Worm (Caenorhabditis elegans) whole organism, young adult: ENCODE data around the gene col-108.

Experiments used
- C06A6.2 ChIP-seq: fragments of 200-800 bp; sonication (Bioruptor generic); conservative IDR thresholded peaks from 2 replicates; pipeline ENCODE4 v1.3.6; 2022; ENCODE audit warnings: missing genetic modification characterization, missing compliant biosample characterization
- F49E8.2 ChIP-seq: sonication (generic microtip); optimal IDR thresholded peaks from 3 replicates; lab custom pipeline; 2017; ENCODE audit warnings: missing genetic modification characterization, mild to moderate bottlenecking, missing compliant biosample characterization, antibody characterized with exemption, moderate library complexity; ENCODE audit not compliant: insufficient read depth
- F57C9.4 ChIP-seq: sonication (generic microtip); optimal IDR thresholded peaks from 2 replicates; lab custom pipeline; 2017; ENCODE audit warnings: mild to moderate bottlenecking, missing genetic modification characterization, missing compliant biosample characterization
- K11D2.4 ChIP-seq: fragments of 200-800 bp; sonication (Bioruptor generic); IDR thresholded peaks from 2 replicates; pipeline ENCODE4 v1.3.6; 2022; ENCODE audit warnings: missing genetic modification reagents, missing genetic modification characterization, missing compliant biosample characterization
- K12H6.12 ChIP-seq: fragments of 200-800 bp; sonication (Bioruptor generic); optimal IDR thresholded peaks from 2 replicates; lab custom pipeline; 2018; ENCODE audit warnings: mild to moderate bottlenecking, missing genetic modification characterization, missing compliant biosample characterization
- Y53G8AR.9 ChIP-seq: fragments of 200-800 bp; sonication (Bioruptor generic); conservative IDR thresholded peaks from 2 replicates; pipeline ENCODE4 v1.3.6; 2022; ENCODE audit warnings: missing genetic modification reagents, missing genetic modification characterization, missing compliant biosample characterization
- atf-7 ChIP-seq: sonication (generic microtip); optimal IDR thresholded peaks from 2 replicates; lab custom pipeline; 2017; ENCODE audit warnings: mild to moderate bottlenecking, missing genetic modification characterization, missing compliant biosample characterization
- attf-3 ChIP-seq: fragments of 200-800 bp; sonication (Bioruptor generic); conservative IDR thresholded peaks from 2 replicates; pipeline ENCODE4 v1.3.6; 2022; ENCODE audit warnings: missing genetic modification reagents, missing genetic modification characterization, missing compliant biosample characterization
- bed-1 ChIP-seq: fragments of 200-800 bp; sonication (Bioruptor generic); IDR thresholded peaks from 2 replicates; pipeline ENCODE4 v1.3.6; 2022; ENCODE audit warnings: missing genetic modification reagents, missing genetic modification characterization, missing compliant biosample characterization
- cebp-1 ChIP-seq, 2 experiments: fragments of 200-800 bp in 1 of 2; sonication (Bioruptor generic) in 1 of 2; sonication (generic microtip) in 1 of 2; IDR thresholded peaks in 1 of 2; optimal IDR thresholded peaks in 1 of 2; 2 replicates each; pipeline versions ENCODE4 v1.3.6 to Lab custom; 2017 to 2022; ENCODE audit warnings: missing compliant biosample characterization in 2 of 2, missing genetic modification characterization in 2 of 2, mild to moderate bottlenecking in 1 of 2, missing genetic modification reagents in 1 of 2, moderate library complexity in 1 of 2
- ceh-27 ChIP-seq: fragments of 200-800 bp; sonication (Bioruptor generic); optimal IDR thresholded peaks from 2 replicates; lab custom pipeline; 2018; ENCODE audit warnings: mild to moderate bottlenecking, missing genetic modification characterization, moderate library complexity, missing compliant biosample characterization
- ceh-58 ChIP-seq: fragments of 200-800 bp; sonication (Bioruptor generic); IDR thresholded peaks from 2 replicates; pipeline ENCODE4 v1.3.6; 2022; ENCODE audit warnings: missing genetic modification characterization, missing compliant biosample characterization
- ceh-79 ChIP-seq: sonication (generic microtip); optimal IDR thresholded peaks from 2 replicates; lab custom pipeline; 2017; ENCODE audit warnings: mild to moderate bottlenecking, missing genetic modification characterization, missing compliant biosample characterization
- ceh-91 ChIP-seq: fragments of 200-800 bp; sonication (Bioruptor generic); IDR thresholded peaks from 2 replicates; pipeline ENCODE4 v1.3.6; 2022; ENCODE audit warnings: missing genetic modification reagents, missing genetic modification characterization, missing compliant biosample characterization
- die-1 ChIP-seq: sonication (generic microtip); optimal IDR thresholded peaks from 2 replicates; lab custom pipeline; 2016; ENCODE audit warnings: missing genotype, mild to moderate bottlenecking, missing genetic modification characterization, missing compliant biosample characterization
- dox-1 ChIP-seq: fragments of 200-800 bp; sonication (Bioruptor generic); IDR thresholded peaks from 2 replicates; pipeline ENCODE4 v1.3.6; 2022; ENCODE audit warnings: missing genetic modification reagents, missing genetic modification characterization, missing compliant biosample characterization
- egl-18 ChIP-seq: fragments of 200-800 bp; sonication (Bioruptor generic); IDR thresholded peaks from 2 replicates; pipeline ENCODE4 v1.3.6; 2022; ENCODE audit warnings: missing genetic modification reagents, missing genetic modification characterization, missing compliant biosample characterization
- egl-44 ChIP-seq: fragments of 200-800 bp; sonication (Bioruptor generic); IDR thresholded peaks from 2 replicates; pipeline ENCODE4 v1.3.6; 2022; ENCODE audit warnings: missing genetic modification reagents, missing genetic modification characterization, missing compliant biosample characterization
- egrh-3 ChIP-seq: fragments of 200-800 bp; sonication (Bioruptor generic); IDR thresholded peaks from 2 replicates; pipeline ENCODE4 v1.3.6; 2022; ENCODE audit warnings: missing genetic modification reagents, missing genetic modification characterization, missing compliant biosample characterization
- hlh-26 ChIP-seq: fragments of 200-800 bp; sonication (Bioruptor generic); conservative IDR thresholded peaks from 2 replicates; pipeline ENCODE4 v1.3.6; 2022; ENCODE audit warnings: missing genetic modification reagents, missing genetic modification characterization, missing compliant biosample characterization
- let-526 ChIP-seq: fragments of 200-800 bp; sonication (Bioruptor generic); IDR thresholded peaks from 2 replicates; pipeline ENCODE4 v1.3.6; 2022; ENCODE audit warnings: missing genetic modification reagents, missing genetic modification characterization, missing compliant biosample characterization
- lin-26 ChIP-seq: fragments of 200-800 bp; sonication (Bioruptor generic); IDR thresholded peaks from 2 replicates; pipeline ENCODE4 v1.3.6; 2022; ENCODE audit warnings: missing genetic modification reagents, missing genetic modification characterization, missing compliant biosample characterization
- lin-40 ChIP-seq: sonication (generic microtip); optimal IDR thresholded peaks from 2 replicates; lab custom pipeline; 2016; ENCODE audit warnings: missing genetic modification characterization, mild to moderate bottlenecking, missing compliant biosample characterization, missing genotype, missing genetic modification reagents
- mcd-1 ChIP-seq: fragments of 200-800 bp; sonication (Bioruptor generic); IDR thresholded peaks from 2 replicates; pipeline ENCODE4 v1.3.6; 2022; ENCODE audit warnings: missing genetic modification reagents, missing genetic modification characterization, missing compliant biosample characterization
- mes-4 ChIP-seq: sonication (generic microtip); optimal IDR thresholded peaks from 2 replicates; lab custom pipeline; 2016; ENCODE audit warnings: missing genotype, missing genetic modification characterization, missing compliant biosample characterization
- nfya-2 ChIP-seq: fragments of 200-800 bp; sonication (Bioruptor generic); IDR thresholded peaks from 2 replicates; pipeline ENCODE4 v1.3.6; 2022; ENCODE audit warnings: missing genetic modification reagents, missing genetic modification characterization, missing compliant biosample characterization
- pbrm-1 ChIP-seq: fragments of 200-800 bp; sonication (Bioruptor generic); IDR thresholded peaks from 2 replicates; pipeline ENCODE4 v1.3.6; 2022; ENCODE audit warnings: missing genetic modification reagents, missing genetic modification characterization, missing compliant biosample characterization
- sdz-38 ChIP-seq: sonication (generic microtip); optimal IDR thresholded peaks from 2 replicates; lab custom pipeline; 2016; ENCODE audit warnings: missing genotype, missing genetic modification characterization, missing compliant biosample characterization
- sea-2 ChIP-seq: fragments of 200-800 bp; sonication (Bioruptor generic); IDR thresholded peaks from 2 replicates; pipeline ENCODE4 v1.3.6; 2022; ENCODE audit warnings: missing genetic modification characterization, missing compliant biosample characterization
- snpc-1.3 ChIP-seq: sonication (generic microtip); optimal IDR thresholded peaks from 2 replicates; lab custom pipeline; 2017; ENCODE audit warnings: missing genetic modification characterization, mild to moderate bottlenecking, missing compliant biosample characterization, antibody characterized with exemption, moderate library complexity, missing genotype, missing genetic modification reagents; ENCODE audit not compliant: insufficient read depth
- zfh-2 ChIP-seq: fragments of 200-800 bp; sonication (Bioruptor generic); conservative IDR thresholded peaks from 2 replicates; pipeline ENCODE4 v1.3.6; 2022; ENCODE audit warnings: missing genetic modification reagents, missing genetic modification characterization, missing compliant biosample characterization
- ztf-26 ChIP-seq: sonication (generic microtip); optimal IDR thresholded peaks from 2 replicates; lab custom pipeline; 2017; ENCODE audit warnings: missing genetic modification characterization, missing compliant biosample characterization

col-108 gene

DNA sequence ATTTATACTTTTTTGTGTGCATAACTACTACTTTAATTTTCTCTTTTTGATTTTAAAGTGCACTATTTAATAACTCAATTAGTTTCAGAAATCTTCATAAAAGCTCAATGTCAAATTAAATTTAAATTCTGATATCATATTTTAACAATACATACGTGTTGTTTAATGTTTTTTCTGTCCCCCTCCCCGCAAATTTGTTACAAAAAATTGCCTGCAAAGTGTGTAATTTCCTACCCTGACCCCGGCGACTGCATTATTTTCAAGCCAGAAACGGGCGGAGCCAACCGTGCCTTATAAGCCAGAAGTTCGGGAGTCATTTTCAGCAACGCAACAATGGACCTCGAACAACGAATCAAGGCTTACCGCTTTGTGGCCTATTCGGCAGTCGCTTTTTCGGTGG, at the start of gene col-108:
col-108 (plus strand) TSS at position 301 of the 400 bp plus-strand sequence.
- no peak for TF ChIP-seq egl-44 (GFP tag; lab: Robert Waterston, UW)
- TF ChIP-seq, all 124 proteins: peak for 0

DNA sequence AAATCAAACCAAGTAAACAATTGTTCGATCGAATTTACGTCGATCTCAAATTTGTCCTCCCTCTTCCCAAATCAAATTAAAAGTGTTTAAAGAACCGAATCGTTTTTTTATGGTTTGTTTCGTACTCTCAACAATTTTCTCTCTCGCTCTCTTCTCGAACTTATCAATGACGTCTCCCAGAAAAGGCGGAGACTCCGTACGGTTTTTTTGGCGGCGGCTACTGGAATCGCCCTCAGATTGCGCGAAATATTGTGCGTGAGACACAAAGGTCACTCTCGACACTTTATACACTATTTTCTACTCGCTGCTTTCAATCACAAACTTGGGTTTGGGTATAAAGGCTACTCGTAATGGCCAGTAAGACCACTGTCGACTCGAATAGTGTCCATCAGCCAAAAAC, 47.9 kb upstream of the col-108 start, which contains the start of gene epic-2:
epic-2 (plus strand) TSS at position 317 of the 400 bp plus-strand sequence.
- TF ChIP-seq hlh-26 (GFP tag; lab: Robert Waterston, UW) (no peak), egl-18 (GFP tag; lab: Robert Waterston, UW) (no peak)
- TF ChIP-seq, all 124 proteins: peak for 0

DNA sequence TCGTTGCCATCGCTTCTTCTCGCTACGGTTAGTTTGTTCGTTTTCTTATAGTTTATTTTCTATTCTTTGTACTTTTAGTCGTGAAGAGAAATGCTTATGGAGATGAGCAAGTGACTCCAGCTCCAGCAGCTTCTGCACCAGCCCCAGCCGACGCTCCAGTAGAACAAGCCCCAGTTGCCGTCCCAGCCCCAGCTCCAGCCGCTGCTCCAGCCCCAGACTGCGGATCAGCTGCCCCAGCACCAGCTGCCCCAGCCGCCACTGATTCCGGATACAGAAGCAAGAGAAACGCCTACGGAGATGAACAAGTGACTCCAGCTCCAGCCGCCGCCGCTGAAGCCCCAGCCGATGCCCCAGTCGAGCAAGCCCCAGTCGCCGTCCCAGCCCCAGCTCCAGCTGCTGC, 47.5 kb upstream of the col-108 start:
- peak; percentile 20 for TF ChIP-seq lin-40 (tag; lab: Kevin White, UChicago)
- TF ChIP-seq mcd-1 (GFP tag; lab: Robert Waterston, UW), result peak; percentile 31; the same call in 1 of the 2 replicates
- peak; percentile 86 for TF ChIP-seq egrh-3 (GFP tag; lab: Robert Waterston, UW)
- TF ChIP-seq lin-26, result peak; percentile 31; the same call in 1 of the 2 replicates
- peak; percentile 65; the same call in 1 of the 2 replicates for TF ChIP-seq zfh-2

DNA sequence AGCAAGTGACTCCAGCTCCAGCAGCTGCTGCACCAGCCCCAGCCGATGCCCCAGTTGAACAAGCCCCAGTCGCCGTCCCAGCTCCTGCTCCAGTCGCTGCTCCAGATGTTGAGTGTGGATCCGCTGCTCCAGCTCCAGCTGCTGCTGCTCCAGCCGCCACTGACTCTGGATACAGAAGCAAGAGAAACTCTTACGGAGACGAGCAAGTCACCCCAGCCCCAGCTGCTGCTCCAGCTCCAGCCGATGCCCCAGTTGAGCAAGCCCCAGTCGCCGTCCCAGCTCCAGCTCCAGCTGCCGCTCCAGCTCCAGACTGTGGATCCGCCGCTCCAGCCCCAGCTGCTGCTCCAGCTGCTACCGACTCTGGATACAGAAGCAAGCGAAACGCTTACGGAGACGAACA, 46.8 kb upstream of the col-108 start:
- TF ChIP-seq let-526 (GFP tag; lab: Robert Waterston, UW) (0 out of 2 replicates have a peak, but pooled peaks have one; percentile 7), lin-26 (peak; percentile 66; the same call in 1 of the 2 replicates), mes-4 (tag; lab: Kevin White, UChicago) (no peak), egrh-3 (GFP tag; lab: Robert Waterston, UW) (peak; percentile 88), mcd-1 (GFP tag; lab: Robert Waterston, UW) (no peak), C06A6.2 (no peak), F57C9.4 (tag; lab: Kevin White, UChicago) (no peak), lin-40 (tag; lab: Kevin White, UChicago) (peak; percentile 79), die-1 (tag; lab: Kevin White, UChicago) (no peak), zfh-2 (peak; percentile 25; the same call in 1 of the 2 replicates), ceh-79 (tag; lab: Kevin White, UChicago) (no peak), cebp-1 (GFP tag; IDR thresholded peaks at IDR 0.05; lab: Robert Waterston, UW) (no peak), cebp-1 (tag; optimal IDR thresholded peaks at IDR 0.05; lab: Kevin White, UChicago) (no peak), sea-2 (GFP tag; lab: Robert Waterston, UW) (no peak)

DNA sequence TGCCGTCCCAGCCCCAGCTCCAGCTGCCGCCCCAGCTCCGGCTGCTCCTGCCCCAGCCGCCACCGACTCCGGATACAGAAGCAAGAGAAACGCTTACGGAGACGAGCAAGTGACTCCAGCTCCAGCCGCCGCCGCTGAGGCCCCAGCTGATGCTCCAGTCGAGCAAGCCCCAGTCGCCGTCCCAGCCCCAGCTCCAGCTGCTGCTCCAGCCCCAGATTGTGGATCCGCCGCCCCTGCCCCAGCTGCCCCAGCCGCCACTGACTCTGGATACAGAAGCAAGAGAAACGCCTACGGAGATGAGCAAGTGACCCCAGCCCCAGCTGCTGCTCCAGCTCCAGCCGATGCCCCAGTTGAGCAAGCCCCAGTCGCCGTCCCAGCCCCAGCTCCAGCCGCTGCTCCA, 45.9 kb upstream of the col-108 start:
- TF ChIP-seq ceh-91 (GFP tag; lab: Robert Waterston, UW) (0 out of 2 replicates have a peak, but pooled peaks have one; percentile 10), bed-1 (0 out of 2 replicates have a peak, but pooled peaks have one; percentile 23), dox-1 (GFP tag; lab: Robert Waterston, UW) (0 out of 2 replicates have a peak, but pooled peaks have one; percentile 22), lin-26 (peak; percentile 84), mcd-1 (GFP tag; lab: Robert Waterston, UW) (peak; percentile 55), egrh-3 (GFP tag; lab: Robert Waterston, UW) (peak; percentile 98), Y53G8AR.9 (GFP tag; lab: Robert Waterston, UW) (0 out of 2 replicates have a peak, but pooled peaks have one; percentile 19), K11D2.4 (GFP tag; lab: Robert Waterston, UW) (0 out of 2 replicates have a peak, but pooled peaks have one; percentile 19), zfh-2 (peak; percentile 70), ceh-58 (0 out of 2 replicates have a peak, but pooled peaks have one; percentile 23)

DNA sequence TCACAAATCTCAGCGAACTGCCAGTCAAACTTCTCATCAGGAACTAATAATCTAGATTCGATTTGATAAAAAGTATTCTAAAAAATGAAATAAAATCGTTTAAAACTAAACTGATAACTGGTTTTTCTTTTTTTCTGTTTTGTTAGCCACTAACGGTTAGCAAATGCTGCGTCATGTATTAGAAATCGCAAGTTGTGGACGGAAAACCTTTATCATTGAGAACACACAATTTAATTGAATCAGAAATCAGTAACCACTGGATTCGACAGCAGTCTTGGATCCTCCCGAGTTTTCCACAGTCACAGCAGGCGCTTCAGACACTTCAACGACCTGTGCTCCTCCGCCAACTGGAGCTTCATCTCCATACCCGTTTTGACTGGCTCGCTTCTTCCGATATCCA, 45.4 kb upstream of the col-108 start:
- peak; percentile 18 for TF ChIP-seq lin-40 (tag; lab: Kevin White, UChicago)
- TF ChIP-seq egl-18 (GFP tag; lab: Robert Waterston, UW), result no peak
- peak; percentile 31 for TF ChIP-seq ztf-26 (tag; lab: Kevin White, UChicago)
- TF ChIP-seq lin-26, result peak; percentile 10
- TF ChIP-seq K11D2.4 (GFP tag; lab: Robert Waterston, UW), result peak; percentile 25; the same call in 1 of the 2 replicates

DNA sequence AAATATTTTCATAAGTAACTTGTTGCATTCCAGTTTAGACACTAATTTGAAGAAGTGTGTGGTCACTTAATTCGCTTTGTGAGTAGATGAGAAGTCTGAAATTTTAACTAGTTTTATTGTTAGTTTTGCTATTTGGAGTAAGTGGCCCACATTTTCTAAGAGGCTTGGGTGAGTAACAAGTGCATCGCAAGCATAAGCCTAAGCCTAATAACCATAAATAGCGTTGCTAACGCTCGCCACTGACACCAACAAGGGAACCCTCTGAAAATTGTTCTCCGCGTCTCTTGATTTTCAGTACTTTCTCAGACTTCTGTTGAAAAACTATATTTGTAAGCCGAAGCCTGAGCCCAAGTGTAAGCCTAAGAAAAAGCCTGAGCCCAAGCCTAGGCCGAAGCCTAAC, 44.1 kb upstream of the col-108 start, which contains the start of gene epic-3:
epic-3 (minus strand) TSS at position 101 of the 400 bp plus-strand sequence.
- no peak for TF ChIP-seq ceh-58
- no peak for TF ChIP-seq atf-7 (tag; lab: Kevin White, UChicago)
- TF ChIP-seq pbrm-1 (GFP tag; lab: Robert Waterston, UW), result no peak
- TF ChIP-seq nfya-2 (GFP tag; lab: Robert Waterston, UW), result no peak
- TF ChIP-seq ceh-27 (GFP tag; lab: Kevin White, UChicago), result no peak
- no peak for TF ChIP-seq F49E8.2 (tag; lab: Kevin White, UChicago)
- no peak for TF ChIP-seq sdz-38
- no peak for TF ChIP-seq attf-3 (GFP tag; lab: Robert Waterston, UW)
- no peak for TF ChIP-seq snpc-1.3 (tag; lab: Kevin White, UChicago)
- no peak for TF ChIP-seq K12H6.12 (tag; lab: Kevin White, UChicago)
- TF ChIP-seq, all 124 proteins: peak for 0
